Fruit fly (Drosophila melanogaster) whole organism, embryonic: ENCODE results near the gene CG43886.

Experiments used
- BEAF-32 ChIP-seq: fragments of 200-800 bp; sonication (Bioruptor generic); optimal IDR thresholded peaks from 3 replicates; lab custom pipeline; 2017; ENCODE audit warnings: missing biosample characterization, missing genetic modification characterization, mild to moderate bottlenecking, moderate library complexity, missing genetic modification reagents
- Blimp-1 ChIP-seq: fragments of 200-800 bp; sonication (Bioruptor generic); optimal IDR thresholded peaks from 3 replicates; lab custom pipeline; 2018; ENCODE audit warnings: missing biosample characterization, missing genetic modification characterization, mild to moderate bottlenecking, moderate library complexity, missing genetic modification reagents
- CG1024 ChIP-seq: fragments of 200-800 bp; sonication (Bioruptor generic); IDR thresholded peaks from 2 replicates; pipeline ENCODE4 v1.3.6; 2022; ENCODE audit warnings: missing biosample characterization, missing genetic modification characterization
- CG10654 ChIP-seq: fragments of 200-800 bp; sonication (Bioruptor generic); optimal IDR thresholded peaks from 2 replicates; lab custom pipeline; 2016; ENCODE audit warnings: missing biosample characterization, missing genetic modification characterization
- CG10959 ChIP-seq: fragments of 200-800 bp; sonication (Bioruptor generic); IDR thresholded peaks from 2 replicates; pipeline ENCODE4 v1.3.6; 2022; ENCODE audit warnings: missing biosample characterization, missing genetic modification characterization
- CG11696 ChIP-seq: fragments of 200-800 bp; sonication (Bioruptor generic); IDR thresholded peaks from 2 replicates; pipeline ENCODE4 v1.3.6; 2022; ENCODE audit warnings: missing biosample characterization, missing genetic modification characterization
- CG11723 ChIP-seq: fragments of 200-800 bp; sonication (Bioruptor generic); optimal IDR thresholded peaks from 2 replicates; lab custom pipeline; 2017; ENCODE audit warnings: missing biosample characterization, mild to moderate bottlenecking, missing genetic modification characterization
- CG14050 ChIP-seq: fragments of 200-800 bp; sonication (Bioruptor generic); IDR thresholded peaks from 3 replicates; pipeline ENCODE4 v1.3.6; 2022; ENCODE audit warnings: missing biosample characterization, missing genetic modification characterization
- CG15479 ChIP-seq: fragments of 200-800 bp; sonication (Bioruptor generic); optimal IDR thresholded peaks from 3 replicates; lab custom pipeline; 2019; ENCODE audit warnings: missing biosample characterization, mild to moderate bottlenecking, missing genetic modification characterization, moderate library complexity
- CG17359 ChIP-seq: fragments of 200-800 bp; sonication (Bioruptor generic); optimal IDR thresholded peaks from 3 replicates; lab custom pipeline; 2018; ENCODE audit warnings: missing biosample characterization, mild to moderate bottlenecking, missing genetic modification characterization, moderate library complexity
- CG2889 ChIP-seq: fragments of 200-800 bp; sonication (Bioruptor generic); IDR thresholded peaks from 3 replicates; pipeline ENCODE4 v1.3.6; 2022; ENCODE audit warnings: missing biosample characterization, missing genetic modification characterization
- CG32532 ChIP-seq: fragments of 200-800 bp; sonication (Bioruptor generic); IDR thresholded peaks from 2 replicates; pipeline ENCODE4 v1.3.6; 2022; ENCODE audit warnings: missing biosample characterization, missing genetic modification characterization
- CG4730 ChIP-seq: fragments of 200-800 bp; sonication (Bioruptor generic); IDR thresholded peaks from 2 replicates; pipeline ENCODE4 v1.3.6; 2022; ENCODE audit warnings: missing biosample characterization, missing genetic modification characterization
- CG5180 ChIP-seq: fragments of 200-800 bp; sonication (Bioruptor generic); optimal IDR thresholded peaks from 3 replicates; lab custom pipeline; 2017; ENCODE audit warnings: missing biosample characterization, missing genetic modification characterization, mild to moderate bottlenecking, moderate library complexity, missing genetic modification reagents
- CG6689 ChIP-seq: fragments of 200-800 bp; sonication (Bioruptor generic); IDR thresholded peaks from 2 replicates; pipeline ENCODE4 v1.3.6; 2022; ENCODE audit warnings: missing biosample characterization, missing genetic modification characterization
- CG6854 ChIP-seq: fragments of 200-800 bp; sonication (Bioruptor generic); optimal IDR thresholded peaks from 3 replicates; lab custom pipeline; 2017; ENCODE audit warnings: missing biosample characterization, mild to moderate bottlenecking, missing genetic modification characterization
- CG7786 ChIP-seq: fragments of 200-800 bp; sonication (Bioruptor generic); optimal IDR thresholded peaks from 2 replicates; lab custom pipeline; 2016; ENCODE audit warnings: missing biosample characterization, missing genetic modification characterization
- CG7963 ChIP-seq: fragments of 200-800 bp; sonication (Bioruptor generic); IDR thresholded peaks from 3 replicates; pipeline ENCODE4 v1.3.6; 2022; ENCODE audit warnings: missing biosample characterization, missing genetic modification characterization; ENCODE audit not compliant: partially characterized antibody
- CG8290 ChIP-seq, 3 experiments: fragments of 200-800 bp; sonication (Bioruptor generic); optimal IDR thresholded peaks; 2 replicates each; lab custom pipeline; 2016 to 2019; ENCODE audit warnings: missing biosample characterization in 3 of 3, missing genetic modification characterization in 3 of 3, mild to moderate bottlenecking in 2 of 3, moderate library complexity in 1 of 3
- CG9797 ChIP-seq: fragments of 200-800 bp; sonication (Bioruptor generic); optimal IDR thresholded peaks from 3 replicates; lab custom pipeline; 2018; ENCODE audit warnings: missing biosample characterization, mild to moderate bottlenecking, missing genetic modification characterization
- CHES-1-like ChIP-seq: fragments of 200-800 bp; sonication (Bioruptor generic); optimal IDR thresholded peaks from 2 replicates; lab custom pipeline; 2016; ENCODE audit warnings: missing biosample characterization, missing genetic modification characterization
- Doc3 ChIP-seq: fragments of 200-800 bp; sonication (Bioruptor generic); IDR thresholded peaks from 3 replicates; pipeline ENCODE4 v1.3.6; 2022; ENCODE audit warnings: missing biosample characterization, missing genetic modification characterization; ENCODE audit not compliant: partially characterized antibody
- H2.0 ChIP-seq: fragments of 200-800 bp; sonication (Bioruptor generic); IDR thresholded peaks from 2 replicates; pipeline ENCODE4 v1.3.6; 2022; ENCODE audit warnings: missing biosample characterization, missing genetic modification characterization
- HLH54F ChIP-seq: fragments of 200-800 bp; sonication (Bioruptor generic); optimal IDR thresholded peaks from 3 replicates; lab custom pipeline; 2016; ENCODE audit warnings: missing biosample characterization, missing genetic modification characterization
- HLHmδ ChIP-seq: fragments of 200-800 bp; sonication (Bioruptor generic); optimal IDR thresholded peaks from 2 replicates; lab custom pipeline; 2018; ENCODE audit warnings: missing biosample characterization, mild to moderate bottlenecking, missing genetic modification characterization, moderate library complexity
- Hr51 ChIP-seq, 2 experiments: fragments of 200-800 bp; sonication (Bioruptor generic); optimal IDR thresholded peaks; 2 replicates in 1 of 2; 3 replicates in 1 of 2; lab custom pipeline; 2016 to 2018; ENCODE audit warnings: missing biosample characterization in 2 of 2, missing genetic modification characterization in 2 of 2, mild to moderate bottlenecking in 1 of 2, moderate library complexity in 1 of 2
- Kr ChIP-seq: fragments of 200-800 bp; sonication (Bioruptor generic); optimal IDR thresholded peaks from 2 replicates; lab custom pipeline; 2017; ENCODE audit warnings: missing biosample characterization, mild to moderate bottlenecking, missing genetic modification characterization
- Lpt ChIP-seq: fragments of >200 bp; optimal IDR thresholded peaks from 2 replicates; lab custom pipeline; 2018; ENCODE audit warnings: missing biosample characterization, missing genetic modification characterization
- NC2β ChIP-seq: fragments of 200-800 bp; sonication (Bioruptor generic); optimal IDR thresholded peaks from 2 replicates; lab custom pipeline; 2016; ENCODE audit warnings: missing biosample characterization, missing genetic modification characterization
- Nf-YC ChIP-seq: fragments of 200-800 bp; optimal IDR thresholded peaks from 3 replicates; lab custom pipeline; 2019; ENCODE audit warnings: missing biosample characterization, mild to moderate bottlenecking, missing genetic modification characterization, moderate library complexity
- Pdp1 ChIP-seq, 2 experiments: fragments of 200-800 bp; sonication (Bioruptor generic); optimal IDR thresholded peaks; 3 replicates each; lab custom pipeline; 2016; ENCODE audit warnings: missing biosample characterization in 2 of 2, missing genetic modification characterization in 2 of 2, mild to moderate bottlenecking in 1 of 2, moderate library complexity in 1 of 2
- Side ChIP-seq: fragments of 200-800 bp; sonication (Bioruptor generic); optimal IDR thresholded peaks from 2 replicates; lab custom pipeline; 2016; ENCODE audit warnings: missing biosample characterization, missing genetic modification characterization
- Sox100B ChIP-seq: fragments of 200-800 bp; sonication (Bioruptor generic); optimal IDR thresholded peaks from 3 replicates; lab custom pipeline; 2018; ENCODE audit warnings: missing biosample characterization, mild to moderate bottlenecking, missing genetic modification characterization
- ac ChIP-seq: fragments of 200-800 bp; sonication (Bioruptor generic); optimal IDR thresholded peaks from 3 replicates; lab custom pipeline; 2017; ENCODE audit warnings: missing biosample characterization, mild to moderate bottlenecking, missing genetic modification characterization
- cg ChIP-seq: fragments of 200-800 bp; sonication (Bioruptor generic); optimal IDR thresholded peaks from 3 replicates; lab custom pipeline; 2019; ENCODE audit warnings: missing biosample characterization, mild to moderate bottlenecking, missing genetic modification characterization, moderate library complexity
- grn ChIP-seq: fragments of 200-800 bp; sonication (Bioruptor generic); optimal IDR thresholded peaks from 3 replicates; lab custom pipeline; 2017; ENCODE audit warnings: missing biosample characterization, missing genetic modification characterization
- gsb ChIP-seq: fragments of 200-800 bp; sonication (Bioruptor generic); IDR thresholded peaks from 2 replicates; pipeline ENCODE4 v1.3.6; 2022; ENCODE audit warnings: missing biosample characterization, missing genetic modification characterization
- kay ChIP-seq: fragments of 200-800 bp; sonication (Bioruptor generic); optimal IDR thresholded peaks from 2 replicates; lab custom pipeline; 2016; ENCODE audit warnings: missing biosample characterization, missing genetic modification characterization
- kni ChIP-seq: fragments of 200-800 bp; sonication (Bioruptor generic); optimal IDR thresholded peaks from 3 replicates; lab custom pipeline; 2017; ENCODE audit warnings: mild to moderate bottlenecking, missing biosample characterization, missing genetic modification reagents, missing genetic modification characterization
- nerfin-2 ChIP-seq: fragments of 200-800 bp; sonication (Bioruptor generic); IDR thresholded peaks from 2 replicates; pipeline ENCODE4 v1.3.6; 2022; ENCODE audit warnings: missing biosample characterization, missing genetic modification characterization; ENCODE audit not compliant: partially characterized antibody
- nom ChIP-seq: fragments of 200-800 bp; sonication (Bioruptor generic); optimal IDR thresholded peaks from 2 replicates; lab custom pipeline; 2017; ENCODE audit warnings: missing biosample characterization, missing genetic modification characterization, mild to moderate bottlenecking, moderate library complexity, missing genetic modification reagents
- odd ChIP-seq: fragments of 200-800 bp; sonication (Bioruptor generic); optimal IDR thresholded peaks from 2 replicates; lab custom pipeline; 2017; ENCODE audit warnings: missing biosample characterization, mild to moderate bottlenecking, missing genetic modification characterization
- prd ChIP-seq, 3 experiments: fragments of >200 bp in 2 of 3; fragments of 200-800 bp in 1 of 3; sonication (Bioruptor generic) in 1 of 3; optimal IDR thresholded peaks in 2 of 3; IDR thresholded peaks in 1 of 3; 2 replicates in 2 of 3; 3 replicates in 1 of 3; pipeline versions ENCODE4 v1.3.6 to Lab custom; 2017 to 2022; ENCODE audit warnings: missing biosample characterization in 1 of 3, missing genetic modification characterization in 1 of 3
- pzg ChIP-seq: fragments of 200-800 bp; sonication (Bioruptor generic); optimal IDR thresholded peaks from 3 replicates; lab custom pipeline; 2018; ENCODE audit warnings: missing biosample characterization, mild to moderate bottlenecking, missing genetic modification characterization, moderate library complexity
- row ChIP-seq: fragments of 200-800 bp; sonication (Bioruptor generic); IDR thresholded peaks from 3 replicates; pipeline ENCODE4 v1.3.6; 2022; ENCODE audit warnings: missing biosample characterization, missing genetic modification characterization
- sd ChIP-seq: fragments of 200-800 bp; sonication (Bioruptor generic); optimal IDR thresholded peaks from 3 replicates; lab custom pipeline; 2018; ENCODE audit warnings: missing biosample characterization, mild to moderate bottlenecking, missing genetic modification characterization, moderate library complexity
- yki ChIP-seq: fragments of >200 bp; optimal IDR thresholded peaks from 3 replicates; lab custom pipeline; 2018

CG43886 gene

DNA sequence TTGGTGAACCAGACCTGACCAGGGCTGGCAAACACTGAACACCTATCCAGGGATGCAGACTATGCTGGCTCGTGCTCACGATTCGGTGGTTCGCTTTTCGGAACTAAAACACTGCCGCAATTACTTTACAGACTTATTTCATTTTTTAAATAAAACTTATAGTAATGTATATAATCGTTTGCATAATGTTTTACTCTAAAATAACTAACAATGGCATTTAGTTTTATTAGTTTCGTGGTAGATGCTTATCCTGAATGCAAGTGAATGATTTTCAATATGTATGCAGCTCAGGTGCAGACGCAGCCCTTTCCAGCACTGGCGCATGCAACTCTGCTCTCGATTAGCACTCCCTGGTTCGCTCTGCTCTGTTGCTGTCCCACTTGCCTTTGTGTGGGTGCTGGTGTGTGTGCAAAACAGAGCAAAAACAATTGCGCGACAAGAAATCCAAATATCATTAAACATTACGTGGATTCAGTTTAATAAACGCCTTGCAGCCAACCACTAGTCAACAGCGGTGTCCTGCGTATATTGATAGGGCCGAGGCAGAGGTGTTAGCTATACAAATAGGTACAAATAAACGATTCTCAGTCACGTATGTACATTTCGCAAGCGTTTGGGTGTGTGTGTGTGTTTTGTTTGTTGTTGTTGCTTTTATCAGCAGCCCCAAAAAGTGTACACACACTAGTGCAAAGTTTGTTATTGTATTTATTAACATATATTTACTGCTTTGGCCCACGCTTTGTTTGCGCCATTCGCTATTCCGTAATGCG, 27.2 kb upstream of the CG43886 start, which contains the start of the genes ERR and Atg18a (continued):
- peak; percentile 68 for TF ChIP-seq Side (GFP tag; lab: Kevin White, UChicago)
- peak; percentile 77 for TF ChIP-seq CG17359 (tag; lab: Kevin White, UChicago)
- 0 out of 2 replicates have a peak, but pooled peaks have one; percentile 13 for TF ChIP-seq CG11696 (GFP tag; lab: Robert Waterston, UW)
- peak; percentile 50 for TF ChIP-seq CG9797 (GFP tag; lab: Kevin White, UChicago)
- peak; percentile 98 for TF ChIP-seq cg
- no peak for TF ChIP-seq grn (GFP tag; lab: Kevin White, UChicago)
- peak; percentile 83 for TF ChIP-seq CG7786 (GFP tag; lab: Kevin White, UChicago)
- TF ChIP-seq kay (GFP tag; lab: Kevin White, UChicago) = peak; percentile 40
- peak; percentile 79 for TF ChIP-seq H2.0 (GFP tag; lab: Robert Waterston, UW)
- TF ChIP-seq row (GFP tag; lab: Robert Waterston, UW) = peak; percentile 98
- TF ChIP-seq NC2β (GFP tag; lab: Kevin White, UChicago) = peak; percentile 39
- peak; percentile 82 for TF ChIP-seq CG4730 (GFP tag; lab: Robert Waterston, UW)
- peak; percentile 61 to 89 for TF ChIP-seq Pdp1 (GFP tag; optimal IDR thresholded peaks at IDR 0.05; lab: Kevin White, UChicago)
- TF ChIP-seq BEAF-32 (GFP tag; lab: Kevin White, UChicago) = peak; percentile 87
- TF ChIP-seq CG32532 (GFP tag; lab: Robert Waterston, UW) = peak; percentile 90
- peak; percentile 70 for TF ChIP-seq CG14050 (GFP tag; lab: Robert Waterston, UW)
- peak; percentile 79 for TF ChIP-seq CHES-1-like (GFP tag; lab: Kevin White, UChicago)
- TF ChIP-seq CG6689 (GFP tag; lab: Robert Waterston, UW) = peak; percentile 86
- no peak for TF ChIP-seq nom (GFP tag; lab: Kevin White, UChicago)
- TF ChIP-seq Doc3 (GFP tag; lab: Robert Waterston, UW) = peak; percentile 51; the same call in 1 of the 3 replicates
- peak; percentile 11 for TF ChIP-seq odd
- TF ChIP-seq prd (optimal IDR thresholded peaks at IDR 0.05; lab: Kevin White, UChicago) = no peak
- TF ChIP-seq prd (GFP tag; IDR thresholded peaks at IDR 0.05; lab: Robert Waterston, UW) = peak; percentile 93
- peak; percentile 82 for TF ChIP-seq CG10654 (GFP tag; lab: Kevin White, UChicago)
- TF ChIP-seq CG5180 (GFP tag; lab: Kevin White, UChicago) = peak; percentile 19
- no peak for TF ChIP-seq ac (GFP tag; lab: Kevin White, UChicago)
- TF ChIP-seq CG6854 = no peak
- peak; percentile 66 for TF ChIP-seq CG8290 (GFP tag; optimal IDR thresholded peaks at IDR 0.05; lab: Kevin White, UChicago)
- peak; percentile 38 to 80 for TF ChIP-seq CG8290 (tag; optimal IDR thresholded peaks at IDR 0.05; lab: Kevin White, UChicago)
- TF ChIP-seq Blimp-1 (GFP tag; lab: Kevin White, UChicago) = peak; percentile 60
- no peak for TF ChIP-seq sd
- TF ChIP-seq CG2889 (GFP tag; lab: Robert Waterston, UW) = peak; percentile 77
- peak; percentile 81 for TF ChIP-seq Nf-YC (tag; lab: Kevin White, UChicago)
- peak; percentile 54; the same call in 1 of the 2 replicates for TF ChIP-seq CG1024 (GFP tag; lab: Robert Waterston, UW)
- TF ChIP-seq CG7963 (GFP tag; lab: Robert Waterston, UW) = peak; percentile 34; the same call in 1 of the 3 replicates
- no peak for TF ChIP-seq CG11723 (GFP tag; lab: Kevin White, UChicago)
- TF ChIP-seq nerfin-2 = 0 out of 2 replicates have a peak, but pooled peaks have one; percentile 26
- peak; percentile 41; the same call in 1 of the 2 replicates for TF ChIP-seq CG10959 (GFP tag; lab: Robert Waterston, UW)
- TF ChIP-seq yki (lab: Kevin White, UChicago) = no peak
- no peak for TF ChIP-seq HLHmδ (GFP tag; lab: Kevin White, UChicago)
- peak; percentile 88 for TF ChIP-seq pzg (GFP tag; lab: Kevin White, UChicago)
- peak; percentile 61 for TF ChIP-seq gsb (GFP tag; lab: Robert Waterston, UW)
- TF ChIP-seq HLH54F (GFP tag; lab: Kevin White, UChicago) = peak; percentile 88
- no peak for TF ChIP-seq Lpt (GFP tag; lab: Kevin White, UChicago)
- no peak for TF ChIP-seq Sox100B
- TF ChIP-seq CG15479 (GFP tag; lab: Kevin White, UChicago) = peak; percentile 90
- peak; percentile 90 for TF ChIP-seq kni (GFP tag; lab: Kevin White, UChicago)
- TF ChIP-seq Kr (GFP tag; lab: Kevin White, UChicago) = no peak
- TF ChIP-seq Hr51 (GFP tag; optimal IDR thresholded peaks at IDR 0.05; lab: Kevin White, UChicago) = peak; percentile 72 to 79
